Worm (Caenorhabditis elegans) whole organism, midembryonic: ENCODE measurements around the gene K02C4.2.

ENCODE experiments used
- T22C8.4 ChIP-seq: fragments of 200-800 bp; sonication (Bioruptor generic); IDR thresholded peaks from 2 replicates; pipeline ENCODE4 v1.3.6; 2022; ENCODE audit warnings: missing genetic modification characterization, missing compliant biosample characterization
- cog-1 ChIP-seq: sonication (generic microtip); optimal IDR thresholded peaks from 2 replicates; lab custom pipeline; 2016; ENCODE audit warnings: missing genetic modification characterization, missing compliant biosample characterization
- flt-1 ChIP-seq: fragments of 200-800 bp; sonication (Bioruptor generic); IDR thresholded peaks from 2 replicates; pipeline ENCODE4 v1.3.6; 2022; ENCODE audit warnings: missing genetic modification characterization, missing compliant biosample characterization
- klf-2 ChIP-seq: fragments of 200-800 bp; sonication (Bioruptor generic); conservative IDR thresholded peaks from 2 replicates; pipeline ENCODE4 v1.3.6; 2022; ENCODE audit warnings: missing genetic modification reagents, missing genetic modification characterization, missing compliant biosample characterization
- med-1 ChIP-seq: sonication (generic microtip); optimal IDR thresholded peaks from 2 replicates; lab custom pipeline; 2017; ENCODE audit warnings: missing genetic modification characterization, mild to moderate bottlenecking, missing compliant biosample characterization, antibody characterized with exemption, missing genetic modification reagents; ENCODE audit not compliant: insufficient read depth
- ref-1 ChIP-seq: fragments of 200-800 bp; sonication (Bioruptor generic); conservative IDR thresholded peaks from 2 replicates; pipeline ENCODE4 v1.3.6; 2022; ENCODE audit warnings: missing genetic modification reagents, missing genetic modification characterization, missing compliant biosample characterization
- tab-1 ChIP-seq: fragments of 200-800 bp; sonication (Bioruptor generic); IDR thresholded peaks from 2 replicates; pipeline ENCODE4 v1.3.6; 2022; ENCODE audit warnings: missing genetic modification characterization, missing compliant biosample characterization
- ztf-29 ChIP-seq: fragments of 200-800 bp; sonication (Bioruptor generic); IDR thresholded peaks from 2 replicates; pipeline ENCODE4 v1.3.6; 2022; ENCODE audit warnings: missing genetic modification reagents, missing genetic modification characterization, missing compliant biosample characterization

ce11 chrII:8028730-8029129 lies 46.8 kb upstream of the K02C4.2 start:
- TF ChIP-seq med-1 = no peak
- no peak for TF ChIP-seq cog-1 (tag; lab: Kevin White, UChicago)
- no peak for TF ChIP-seq ref-1
- no peak for TF ChIP-seq flt-1
- TF ChIP-seq klf-2 (GFP tag; lab: Robert Waterston, UW) = no peak
- no peak for TF ChIP-seq ztf-29 (GFP tag; lab: Robert Waterston, UW)
- TF ChIP-seq T22C8.4 (GFP tag; lab: Robert Waterston, UW) = no peak
- no peak for TF ChIP-seq tab-1
